Worm (Caenorhabditis elegans) whole organism, midembryonic: ENCODE results near the gene gtap-2.

Experiments
- T22C8.4 ChIP-seq: fragments of 200-800 bp; sonication (Bioruptor generic); IDR thresholded peaks from 2 replicates; pipeline ENCODE4 v1.3.6; 2022; ENCODE audit warnings: missing genetic modification characterization, missing compliant biosample characterization
- cog-1 ChIP-seq: sonication (generic microtip); optimal IDR thresholded peaks from 2 replicates; lab custom pipeline; 2016; ENCODE audit warnings: missing genetic modification characterization, missing compliant biosample characterization
- med-1 ChIP-seq: sonication (generic microtip); optimal IDR thresholded peaks from 2 replicates; lab custom pipeline; 2017; ENCODE audit warnings: missing genetic modification characterization, mild to moderate bottlenecking, missing compliant biosample characterization, antibody characterized with exemption, missing genetic modification reagents; ENCODE audit not compliant: insufficient read depth
- ref-1 ChIP-seq: fragments of 200-800 bp; sonication (Bioruptor generic); conservative IDR thresholded peaks from 2 replicates; pipeline ENCODE4 v1.3.6; 2022; ENCODE audit warnings: missing genetic modification reagents, missing genetic modification characterization, missing compliant biosample characterization

ce11 chrIII:9818763-9819162, 10.4 kb downstream of the gtap-2 start, which contains the start of gene panl-3:
- TF ChIP-seq T22C8.4 (GFP tag; lab: Robert Waterston, UW) (no peak), cog-1 (tag; lab: Kevin White, UChicago) (no peak), ref-1 (GFP tag; lab: Robert Waterston, UW) (no peak), med-1 (GFP tag; lab: Kevin White, UChicago) (no peak)
